Fruit fly (Drosophila melanogaster): ENCODE data around the gene CG9643.

CG9643 gene

DNA sequence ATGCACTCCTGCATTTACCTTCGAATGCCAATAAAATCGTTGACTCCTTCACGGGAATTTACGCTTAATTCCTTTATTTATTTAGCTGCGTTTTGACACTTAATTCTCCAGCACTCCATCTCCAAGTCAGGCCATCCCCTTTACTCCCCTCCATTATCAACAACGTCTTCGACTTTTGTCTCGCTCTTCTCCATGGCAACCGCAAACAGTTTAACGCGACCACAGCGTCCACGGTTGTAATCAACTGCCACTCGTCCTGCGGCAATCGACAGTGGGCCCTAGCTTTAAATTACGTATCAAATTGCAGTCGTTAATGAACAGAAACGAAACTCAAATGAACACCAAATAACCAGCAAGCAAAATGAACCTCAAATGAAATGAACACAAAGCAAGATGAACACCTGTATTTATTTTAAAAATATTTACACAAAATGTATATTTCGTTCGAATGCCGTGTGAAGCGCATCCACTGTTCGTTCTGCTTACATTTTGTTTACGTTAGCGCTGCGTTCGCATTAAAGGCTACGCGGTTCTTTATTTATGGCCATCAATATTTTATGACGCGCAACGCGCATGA, 47.4 kb downstream of the CG9643 start:
- TF ChIP-seq CG7101 (tag; optimal IDR thresholded peaks at IDR 0.05) = no peak
- TF ChIP-seq tj (GFP tag; optimal IDR thresholded peaks at IDR 0.05) = peak; percentile 17

DNA sequence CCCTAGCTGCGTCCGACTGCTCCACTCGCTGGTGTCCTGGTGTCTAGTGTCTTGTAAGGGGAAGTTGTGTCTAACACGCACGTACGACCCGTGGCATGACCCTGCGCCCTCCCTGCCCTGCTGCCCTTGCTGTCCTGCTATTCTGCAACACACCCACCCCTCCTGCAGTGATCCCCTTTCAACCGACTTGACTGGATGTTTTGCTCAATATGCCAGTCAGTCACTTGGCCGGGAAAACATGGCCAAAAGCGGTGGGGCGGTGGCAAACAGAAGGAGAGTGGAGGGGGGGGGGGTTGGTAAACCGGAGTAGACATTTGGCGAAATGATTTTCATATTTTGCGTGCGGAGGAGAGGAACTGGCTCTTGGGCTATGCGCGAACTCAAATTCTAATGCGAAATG, 48.4 kb downstream of the CG9643 start:
- TF ChIP-seq CG7101 (tag; optimal IDR thresholded peaks at IDR 0.05) (no peak), pad (GFP tag; optimal IDR thresholded peaks at IDR 0.05) (no peak), CG1620 (GFP tag; optimal IDR thresholded peaks at IDR 0.05) (no peak), CG12768 (GFP tag; optimal IDR thresholded peaks at IDR 0.05) (no peak), kay (GFP tag; ENCODE audit: borderline replicate concordance) (no peak), cnc (optimal IDR thresholded peaks at IDR 0.05) (no peak), CG33017 (tag; optimal IDR thresholded peaks at IDR 0.05) (no peak), Mnt (GFP tag; optimal IDR thresholded peaks at IDR 0.05) (no peak)
